Fruit fly (Drosophila melanogaster) whole organism, wandering third instar larva: ENCODE measurements around the gene Usp32.

ENCODE experiments used
- Abd-B ChIP-seq: fragments of >200 bp; optimal IDR thresholded peaks from 2 replicates; lab custom pipeline; 2017; ENCODE audit warnings: missing biosample characterization, missing genetic modification characterization
- CG32264 ChIP-seq: fragments of 200-800 bp; sonication (Bioruptor generic); optimal IDR thresholded peaks from 2 replicates; lab custom pipeline; 2016; ENCODE audit warnings: missing biosample characterization, missing genetic modification characterization
- HLH106 ChIP-seq: fragments of 200-800 bp; optimal IDR thresholded peaks from 3 replicates; lab custom pipeline; 2019; ENCODE audit warnings: missing biosample characterization, mild to moderate bottlenecking, missing genetic modification characterization, moderate library complexity
- Hr78 ChIP-seq: fragments of >200 bp; optimal IDR thresholded peaks from 2 replicates; lab custom pipeline; 2017; ENCODE audit warnings: missing biosample characterization, missing genetic modification characterization
- dmrt93B ChIP-seq: fragments of 200-800 bp; sonication (Bioruptor generic); optimal IDR thresholded peaks from 2 replicates; lab custom pipeline; 2018; ENCODE audit warnings: missing biosample characterization, mild to moderate bottlenecking, missing genetic modification characterization
- pan ChIP-seq: fragments of >200 bp; optimal IDR thresholded peaks from 2 replicates; lab custom pipeline; 2017
- psq ChIP-seq: fragments of 200-800 bp; sonication (Bioruptor generic); optimal IDR thresholded peaks from 3 replicates; lab custom pipeline; 2017; ENCODE audit warnings: missing biosample characterization, mild to moderate bottlenecking, missing genetic modification characterization, moderate library complexity

DNA sequence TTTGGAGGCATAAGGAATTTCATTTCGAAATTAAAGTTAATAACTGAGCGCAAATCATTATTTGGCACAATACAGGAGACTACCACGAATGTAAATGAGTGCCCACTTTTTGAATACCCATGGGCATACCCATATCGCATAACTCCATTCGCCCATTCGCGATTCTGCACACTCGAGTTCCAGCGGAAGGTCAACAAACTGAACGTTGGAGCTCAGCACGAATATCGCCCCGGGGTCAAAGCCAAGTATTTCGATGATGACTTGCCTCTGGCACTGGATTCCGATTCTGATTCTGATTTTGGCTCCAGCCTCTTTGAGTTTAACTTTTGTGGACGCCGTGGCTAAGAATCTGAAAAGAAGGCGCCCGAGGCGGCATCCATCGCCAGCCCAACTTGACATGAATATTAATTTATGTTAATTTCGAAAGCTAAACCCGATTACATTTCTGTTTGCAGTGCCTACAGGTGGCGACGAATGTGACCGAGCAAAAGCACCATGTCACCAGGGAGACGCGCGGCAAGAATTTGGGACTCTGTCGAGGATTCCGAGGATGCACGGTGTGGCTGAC, 12.9 kb upstream of the Usp32 start:
- no peak for TF ChIP-seq psq
- TF ChIP-seq Abd-B (GFP tag; lab: Kevin White, UChicago) = no peak
- TF ChIP-seq dmrt93B (GFP tag; lab: Kevin White, UChicago) = no peak
- no peak for TF ChIP-seq pan (lab: Kevin White, UChicago)
- TF ChIP-seq Hr78 = no peak
- no peak for TF ChIP-seq HLH106 (tag; lab: Kevin White, UChicago)
- TF ChIP-seq CG32264 (GFP tag; lab: Kevin White, UChicago) = no peak
